Worm (Caenorhabditis elegans) whole organism, L2 larva: ENCODE measurements around the gene F42C5.3.

Source experiments
- aly-2 ChIP-seq: fragments of 150-350 bp; optimal IDR thresholded peaks from 2 replicates; lab custom pipeline; 2014; ENCODE audit warnings: missing biosample characterization, missing genetic modification characterization
- ama-1 ChIP-seq: fragments of 150-350 bp; optimal IDR thresholded peaks from 2 replicates; lab custom pipeline; 2018; ENCODE audit warnings: inconsistent platforms
- blmp-1 ChIP-seq: sonication (generic microtip); optimal IDR thresholded peaks from 2 replicates; lab custom pipeline; 2017; ENCODE audit warnings: missing genetic modification characterization, mild to moderate bottlenecking, missing compliant biosample characterization, antibody characterized with exemption, moderate library complexity; ENCODE audit not compliant: insufficient read depth
- ceh-82 ChIP-seq: fragments of 150-350 bp; optimal IDR thresholded peaks from 2 replicates; lab custom pipeline; 2014; ENCODE audit warnings: missing biosample characterization, missing genetic modification characterization
- crh-2 ChIP-seq: sonication (generic microtip); optimal IDR thresholded peaks from 2 replicates; lab custom pipeline; 2017; ENCODE audit warnings: missing biosample characterization, missing genetic modification characterization
- fos-1 ChIP-seq: fragments of 150-350 bp; optimal IDR thresholded peaks from 2 replicates; lab custom pipeline; 2014; ENCODE audit warnings: missing biosample characterization, missing genetic modification characterization
- lin-39 ChIP-seq: fragments of 150-350 bp; optimal IDR thresholded peaks from 2 replicates; lab custom pipeline; 2014; ENCODE audit warnings: missing biosample characterization, missing genetic modification reagents, missing genetic modification characterization
- lsy-2 ChIP-seq, 2 experiments: fragments of 150-350 bp in 1 of 2; sonication (generic microtip) in 1 of 2; optimal IDR thresholded peaks; 2 replicates each; lab custom pipeline; 2014 to 2017; ENCODE audit warnings: missing biosample characterization in 2 of 2, missing genetic modification characterization in 2 of 2
- mdl-1 ChIP-seq, 2 experiments: fragments of 150-350 bp in 1 of 2; sonication (generic microtip) in 1 of 2; optimal IDR thresholded peaks; 2 replicates each; lab custom pipeline; 2017; ENCODE audit warnings: missing biosample characterization in 2 of 2, missing genetic modification characterization in 2 of 2
- unc-62 ChIP-seq: fragments of 150-350 bp; optimal IDR thresholded peaks from 2 replicates; lab custom pipeline; 2014; ENCODE audit warnings: missing biosample characterization, missing genetic modification reagents, missing genetic modification characterization
- ztf-11 ChIP-seq: sonication (generic microtip); optimal IDR thresholded peaks from 2 replicates; lab custom pipeline; 2017; ENCODE audit warnings: missing biosample characterization, missing genetic modification characterization

DNA sequence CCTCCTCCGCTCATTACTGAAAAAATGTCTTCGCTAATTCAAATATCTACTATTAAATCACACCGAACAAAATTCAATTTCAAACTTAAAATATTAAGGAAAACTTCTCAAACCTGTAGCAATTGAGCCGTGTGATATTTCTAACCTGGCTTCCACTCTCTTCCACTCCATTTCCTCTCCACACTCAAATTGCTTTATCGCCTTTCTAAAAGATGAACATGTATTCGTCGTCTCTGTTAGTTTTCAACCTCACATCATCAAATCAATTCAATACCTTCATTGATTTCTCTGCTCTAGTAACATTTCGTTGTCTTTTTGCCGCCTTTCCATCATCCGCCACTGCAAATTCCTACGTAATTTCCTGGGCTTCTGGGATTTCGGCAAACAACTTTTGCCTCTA, 4.6 kb upstream of the F42C5.3 start, which contains the start of gene F42C5.4:
- TF ChIP-seq fos-1 (tag; lab: Kevin White, UChicago) (no peak), ztf-11 (tag; lab: Kevin White, UChicago) (no peak), aly-2 (tag; lab: Kevin White, UChicago) (no peak), lsy-2 (tag; optimal IDR thresholded peaks at IDR 0.05; lab: Kevin White, UChicago) (no peak), blmp-1 (tag; lab: Kevin White, UChicago) (no peak), crh-2 (tag; lab: Kevin White, UChicago) (no peak), ceh-82 (tag; lab: Kevin White, UChicago) (no peak), lin-39 (tag; lab: Kevin White, UChicago) (no peak), ama-1 (lab: Kevin White, UChicago) (no peak), mdl-1 (tag; optimal IDR thresholded peaks at IDR 0.05; lab: Kevin White, UChicago) (no peak), unc-62 (GFP tag; lab: Kevin White, UChicago) (no peak)
